Worm (Caenorhabditis elegans) whole organism, young adult: Measurements from ENCODE around the gene arrd-11.

Experiments used
- C17E4.6 ChIP-seq: fragments of 200-800 bp; sonication (Bioruptor generic); IDR thresholded peaks from 2 replicates; pipeline ENCODE4 v1.3.6; 2022; ENCODE audit warnings: missing genetic modification reagents, missing genetic modification characterization, missing compliant biosample characterization
- F39B2.1 ChIP-seq: fragments of 200-800 bp; sonication (Bioruptor generic); IDR thresholded peaks from 2 replicates; pipeline ENCODE4 v1.3.6; 2022; ENCODE audit warnings: missing genetic modification reagents, missing genetic modification characterization, missing compliant biosample characterization
- F52B5.7 ChIP-seq: sonication (generic microtip); optimal IDR thresholded peaks from 2 replicates; lab custom pipeline; 2016; ENCODE audit warnings: mild to moderate bottlenecking, missing genetic modification characterization, missing compliant biosample characterization
- Y56A3A.18 ChIP-seq: fragments of 200-800 bp; sonication (Bioruptor generic); IDR thresholded peaks from 2 replicates; pipeline ENCODE4 v1.3.6; 2022; ENCODE audit warnings: missing genetic modification reagents, missing genetic modification characterization, missing compliant biosample characterization
- ama-1 ChIP-seq, 3 experiments: fragments of 150-350 bp in 1 of 3; sonication (generic microtip) in 2 of 3; optimal IDR thresholded peaks; 2 replicates each; lab custom pipeline; 2014 to 2018; ENCODE audit warnings: missing biosample characterization in 2 of 3, missing genetic modification characterization in 2 of 3, missing genetic modification reagents in 2 of 3
- ceh-58 ChIP-seq: fragments of 200-800 bp; sonication (Bioruptor generic); IDR thresholded peaks from 2 replicates; pipeline ENCODE4 v1.3.6; 2022; ENCODE audit warnings: missing genetic modification characterization, missing compliant biosample characterization
- let-607 ChIP-seq, 2 experiments: fragments of 200-800 bp in 1 of 2; sonication (Bioruptor generic) in 1 of 2; sonication (generic microtip) in 1 of 2; optimal IDR thresholded peaks; 2 replicates each; lab custom pipeline; 2016 to 2018; ENCODE audit warnings: mild to moderate bottlenecking in 2 of 2, missing compliant biosample characterization in 2 of 2, missing genetic modification characterization in 2 of 2, moderate library complexity in 2 of 2, missing genotype in 1 of 2
- nhr-179 ChIP-seq: sonication (generic microtip); optimal IDR thresholded peaks from 2 replicates; lab custom pipeline; 2016; ENCODE audit warnings: mild to moderate bottlenecking, missing genetic modification characterization, missing compliant biosample characterization
- unc-62 ChIP-seq: fragments of 150-350 bp; optimal IDR thresholded peaks from 2 replicates; lab custom pipeline; 2014; ENCODE audit warnings: missing biosample characterization, missing genetic modification reagents, missing genetic modification characterization

DNA sequence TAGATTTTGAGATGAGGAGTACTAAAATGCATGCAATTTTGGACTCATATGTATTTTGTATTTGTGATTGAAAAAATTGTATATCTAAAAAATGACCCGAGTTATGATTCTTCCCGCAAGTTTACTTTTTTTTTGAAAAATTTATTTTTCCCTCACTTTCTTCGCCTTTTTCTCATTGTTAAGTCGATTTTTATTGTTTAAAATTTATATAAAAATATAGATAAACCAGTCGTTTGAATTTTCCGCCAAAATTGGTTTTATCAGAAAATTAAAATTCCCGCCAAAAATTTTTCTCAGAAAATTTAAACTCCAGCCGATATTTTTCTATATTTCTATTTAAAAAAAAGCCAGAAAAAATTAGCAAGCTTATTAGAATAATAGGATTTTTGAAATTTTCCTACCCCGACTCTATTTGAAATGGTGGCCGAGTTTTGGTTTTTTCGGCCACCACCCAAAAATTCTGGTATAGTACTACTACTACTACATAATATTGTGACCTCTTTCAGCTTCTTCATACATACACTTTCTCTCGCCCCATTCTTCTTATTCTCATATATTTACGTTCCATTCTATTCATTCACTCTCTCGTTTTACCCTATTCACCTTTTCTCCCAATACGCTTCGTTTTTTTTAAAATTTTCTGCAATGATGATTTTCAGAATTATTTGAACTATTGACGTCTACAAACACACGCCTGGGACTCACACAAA is 28.5 kb downstream of the arrd-11 start, which contains the start of gene ZK131.11:
- no peak for TF ChIP-seq C17E4.6
- TF ChIP-seq let-607 (tag; optimal IDR thresholded peaks at IDR 0.05; lab: Kevin White, UChicago), result no peak
- TF ChIP-seq F52B5.7 (tag; lab: Kevin White, UChicago), result no peak
- TF ChIP-seq Y56A3A.18 (GFP tag; lab: Robert Waterston, UW), result no peak
- TF ChIP-seq ama-1 (optimal IDR thresholded peaks at IDR 0.05; lab: Kevin White, UChicago), result no peak
- no peak for TF ChIP-seq ama-1 (GFP tag; optimal IDR thresholded peaks at IDR 0.05; lab: Kevin White, UChicago)
- no peak for TF ChIP-seq nhr-179 (tag; lab: Kevin White, UChicago)
- TF ChIP-seq unc-62 (GFP tag; lab: Kevin White, UChicago), result no peak
- TF ChIP-seq F39B2.1, result no peak
- TF ChIP-seq ceh-58, result no peak
